Fruit fly (Drosophila melanogaster): Measurements from ENCODE around the gene CG6040.
A peak's percentile ranks its signal among the peaks of the same experiment; 100 is the strongest.

Gene CG6040

dm6 chr3R:19108126-19108525 is 11.4 kb downstream of the CG6040 start:
- TF ChIP-seq CG6808 (GFP tag; optimal IDR thresholded peaks at IDR 0.05) (no peak), Eip75B (GFP tag; optimal IDR thresholded peaks at IDR 0.05) (peak; percentile 6), net (GFP tag; optimal IDR thresholded peaks at IDR 0.05) (no peak), CG11762 (GFP tag; optimal IDR thresholded peaks at IDR 0.05; ENCODE audit: insufficient read depth) (no peak), Smox (GFP tag; optimal IDR thresholded peaks at IDR 0.05) (no peak), Lpt (GFP tag; optimal IDR thresholded peaks at IDR 0.05) (peak; percentile 2), svp (GFP tag) (peak; percentile 5), CG10631 (GFP tag; optimal IDR thresholded peaks at IDR 0.05) (peak; percentile 3), CG32006 (GFP tag; optimal IDR thresholded peaks at IDR 0.05) (peak; percentile 58), esn (GFP tag; optimal IDR thresholded peaks at IDR 0.05) (no peak), Eip78C (GFP tag) (peak; percentile 64), CG4318 (GFP tag; optimal IDR thresholded peaks at IDR 0.05) (no peak), fkh (GFP tag; optimal IDR thresholded peaks at IDR 0.05) (no peak), Hr4 (GFP tag; optimal IDR thresholded peaks at IDR 0.05) (peak; percentile 50), salr (GFP tag; optimal IDR thresholded peaks at IDR 0.05) (no peak), vri (GFP tag; optimal IDR thresholded peaks at IDR 0.05) (no peak), Sox102F (GFP tag; optimal IDR thresholded peaks at IDR 0.05) (no peak), CG8119 (GFP tag; IDR thresholded peaks at IDR 0.05) (peak; percentile 41; the same call in 1 of the 3 replicates), topi (GFP tag; optimal IDR thresholded peaks at IDR 0.05) (no peak), Met (GFP tag; optimal IDR thresholded peaks at IDR 0.05) (no peak), fd59A (GFP tag; optimal IDR thresholded peaks at IDR 0.05) (no peak), achi (GFP tag; optimal IDR thresholded peaks at IDR 0.05) (no peak), CG6276 (GFP tag; optimal IDR thresholded peaks at IDR 0.05) (peak; percentile 32), CG16779 (tag; optimal IDR thresholded peaks at IDR 0.05) (no peak), dac (GFP tag; optimal IDR thresholded peaks at IDR 0.05) (no peak), eg (GFP tag; IDR thresholded peaks at IDR 0.05) (0 out of 3 replicates have a peak, but pooled peaks have one; percentile 40), CG6163 (GFP tag; IDR thresholded peaks at IDR 0.05) (peak; percentile 61; the same call in 2 of the 3 replicates), ss (GFP tag; optimal IDR thresholded peaks at IDR 0.05) (no peak), CG10669 (GFP tag; optimal IDR thresholded peaks at IDR 0.05) (no peak), CG3919 (GFP tag; optimal IDR thresholded peaks at IDR 0.05) (peak; percentile 36), CG15336 (GFP tag; IDR thresholded peaks at IDR 0.05) (peak; percentile 42; the same call in 1 of the 2 replicates)

- no peak for TF ChIP-seq Eip75B (GFP tag; optimal IDR thresholded peaks at IDR 0.05)
- no peak for TF ChIP-seq dac (GFP tag; optimal IDR thresholded peaks at IDR 0.05)
- TF ChIP-seq CG8119 (GFP tag; IDR thresholded peaks at IDR 0.05): no peak
- no peak for TF ChIP-seq CG8319 (GFP tag; optimal IDR thresholded peaks at IDR 0.05)
- no peak for TF ChIP-seq dsx (GFP tag; optimal IDR thresholded peaks at IDR 0.05; ENCODE audit: poor library complexity, severe bottlenecking)
- TF ChIP-seq Eip78C (GFP tag): peak; percentile 19
- peak in 1 of 2 experiments; percentile 19 for TF ChIP-seq ss (GFP tag; optimal IDR thresholded peaks at IDR 0.05)
Measured at dm6 chr3R:19111159-19111558, 14.4 kb downstream of the CG6040 start.

DNA sequence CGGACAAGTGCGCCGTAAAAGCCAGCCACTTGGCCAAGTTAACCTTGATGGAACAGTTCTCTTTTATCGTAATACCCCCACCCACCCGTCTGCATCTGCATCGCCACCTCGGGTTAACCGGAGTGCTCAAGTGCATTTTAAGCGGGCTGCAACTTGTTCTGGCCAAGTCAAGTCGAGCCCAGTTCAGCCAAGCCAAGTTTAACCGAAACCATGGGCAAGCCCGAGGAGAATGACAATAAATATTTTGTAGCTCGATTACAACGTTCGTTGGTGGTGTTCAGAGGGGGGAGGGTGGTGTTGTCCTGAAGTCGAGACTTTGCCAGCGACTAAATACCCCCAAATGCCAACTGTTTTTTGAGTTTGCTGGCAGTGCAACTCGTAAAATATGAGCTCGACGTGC is 15.6 kb downstream of the CG6040 start:
- TF ChIP-seq CG1621 (tag; optimal IDR thresholded peaks at IDR 0.05) (peak; percentile 28), Hr4 (GFP tag; optimal IDR thresholded peaks at IDR 0.05) (no peak), Blimp-1 (GFP tag; optimal IDR thresholded peaks at IDR 0.05) (peak; percentile 17), CG6163 (GFP tag; IDR thresholded peaks at IDR 0.05) (peak; percentile 17; the same call in 1 of the 3 replicates), CG6854 (GFP tag; optimal IDR thresholded peaks at IDR 0.05) (peak; percentile 55), cyc (GFP tag; optimal IDR thresholded peaks at IDR 0.05) (no peak)

Measured in whole organism, prepupa.